Worm (Caenorhabditis elegans) whole organism, midembryonic: ENCODE results near the gene ubxn-6.

Source experiments
- klf-2 ChIP-seq: fragments of 200-800 bp; sonication (Bioruptor generic); conservative IDR thresholded peaks from 2 replicates; pipeline ENCODE4 v1.3.6; 2022; ENCODE audit warnings: missing genetic modification reagents, missing genetic modification characterization, missing compliant biosample characterization
- med-1 ChIP-seq: sonication (generic microtip); optimal IDR thresholded peaks from 2 replicates; lab custom pipeline; 2017; ENCODE audit warnings: missing genetic modification characterization, mild to moderate bottlenecking, missing compliant biosample characterization, antibody characterized with exemption, missing genetic modification reagents; ENCODE audit not compliant: insufficient read depth
- ref-1 ChIP-seq: fragments of 200-800 bp; sonication (Bioruptor generic); conservative IDR thresholded peaks from 2 replicates; pipeline ENCODE4 v1.3.6; 2022; ENCODE audit warnings: missing genetic modification reagents, missing genetic modification characterization, missing compliant biosample characterization
- ztf-29 ChIP-seq: fragments of 200-800 bp; sonication (Bioruptor generic); IDR thresholded peaks from 2 replicates; pipeline ENCODE4 v1.3.6; 2022; ENCODE audit warnings: missing genetic modification reagents, missing genetic modification characterization, missing compliant biosample characterization

DNA sequence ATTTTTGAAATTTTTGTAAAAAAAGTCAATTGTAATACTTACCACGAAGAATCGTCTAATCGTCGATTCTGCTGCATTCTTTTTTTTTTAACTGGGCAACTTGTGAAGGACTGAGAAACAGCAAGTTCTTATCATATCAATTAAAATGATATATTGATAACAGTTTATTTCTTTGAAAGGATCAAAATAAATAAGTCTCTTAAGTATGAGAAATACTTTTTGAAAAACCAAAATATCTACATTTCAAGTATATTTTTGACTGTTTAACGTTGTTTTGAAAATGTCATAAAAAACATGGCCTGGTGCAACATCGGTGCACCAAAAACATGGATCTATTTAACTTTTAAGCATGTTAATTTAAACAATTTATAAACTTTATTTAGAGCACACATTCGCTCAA, 46.9 kb upstream of the ubxn-6 start, which contains the start of gene Y17G9A.2:
- TF ChIP-seq ztf-29 (no peak), ref-1 (no peak), klf-2 (GFP tag; lab: Robert Waterston, UW) (no peak), med-1 (no peak)
